Fruit fly (Drosophila melanogaster): ENCODE measurements around the gene Hsp60A.
A peak's percentile ranks its signal among the peaks of the same experiment; 100 is the strongest.

DNA sequence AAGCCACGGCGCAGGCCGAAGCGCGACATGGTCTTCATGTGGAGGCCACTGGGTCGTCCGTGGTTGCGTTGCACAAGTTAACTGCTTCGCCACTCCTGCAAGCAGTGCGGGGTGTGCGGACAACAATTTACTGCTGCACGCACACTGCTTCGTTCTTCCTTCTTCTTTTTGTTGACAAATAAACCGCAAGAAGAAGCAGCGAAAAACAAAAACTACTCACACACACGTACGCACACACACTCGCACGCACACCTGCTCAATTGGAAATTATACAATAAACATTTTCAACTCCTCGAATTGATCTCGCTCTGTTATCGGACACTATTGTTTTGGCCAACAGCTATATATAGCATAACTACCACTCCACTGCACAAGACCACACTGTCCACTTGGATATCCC lies 15.3 kb downstream of the Hsp60A start:
- TF ChIP-seq ttk (GFP tag; IDR thresholded peaks at IDR 0.05), result no peak
- TF ChIP-seq CG15601 (tag; optimal IDR thresholded peaks at IDR 0.05), result no peak
- no peak for TF ChIP-seq phol (tag; optimal IDR thresholded peaks at IDR 0.05)
- peak; percentile 90 for TF ChIP-seq Elba2 (GFP tag; optimal IDR thresholded peaks at IDR 0.05)
- no peak for TF ChIP-seq knrl (GFP tag; IDR thresholded peaks at IDR 0.05; ENCODE audit: partially characterized antibody)
- no peak for TF ChIP-seq CG2120 (GFP tag; optimal IDR thresholded peaks at IDR 0.05)
- no peak for TF ChIP-seq CG13775 (GFP tag; optimal IDR thresholded peaks at IDR 0.05)
- TF ChIP-seq CG17912 (GFP tag; optimal IDR thresholded peaks at IDR 0.05), result no peak
- TF ChIP-seq Gug (GFP tag; IDR thresholded peaks at IDR 0.05), result no peak
- no peak for TF ChIP-seq CG10209 (GFP tag; optimal IDR thresholded peaks at IDR 0.05)
- TF ChIP-seq hth (optimal IDR thresholded peaks at IDR 0.05), result no peak
- TF ChIP-seq peb (GFP tag; IDR thresholded peaks at IDR 0.05), result no peak
- no peak for TF ChIP-seq cwo (GFP tag; optimal IDR thresholded peaks at IDR 0.05)
- no peak for TF ChIP-seq CG12299 (tag; optimal IDR thresholded peaks at IDR 0.05)
